Fruit fly (Drosophila melanogaster) Kc167 (cell line): Measurements from ENCODE around the gene sba.

Source experiments
- Myc ChIP-seq: fragments of >200 bp; optimal IDR thresholded peaks from 2 replicates; lab custom pipeline; 2017; ENCODE audit warnings: missing external identifiers
- h ChIP-seq: fragments of >200 bp; optimal IDR thresholded peaks from 3 replicates; lab custom pipeline; 2018; ENCODE audit warnings: missing external identifiers
- insv ChIP-seq: fragments of >200 bp; optimal IDR thresholded peaks from 3 replicates; lab custom pipeline; 2018; ENCODE audit warnings: missing external identifiers
- psq ChIP-seq: fragments of >200 bp; optimal IDR thresholded peaks from 2 replicates; lab custom pipeline; 2017; ENCODE audit warnings: missing external identifiers
- ttk ChIP-seq: sonication (Bioruptor generic); optimal IDR thresholded peaks from 2 replicates; lab custom pipeline; 2017; ENCODE audit warnings: missing external identifiers

- TF ChIP-seq insv (lab: Kevin White, UChicago) (no peak), psq (lab: Kevin White, UChicago) (no peak), Myc (no peak), h (no peak), ttk (lab: Kevin White, UChicago) (no peak)
Measured at dm6 chr3R:23871720-23872119, 51.1 kb downstream of the sba start.
